Worm (Caenorhabditis elegans): ENCODE data around the gene F10G2.7.

- TF ChIP-seq eor-1 (tag; optimal IDR thresholded peaks at IDR 0.05): no peak
- TF ChIP-seq lin-39 (tag; optimal IDR thresholded peaks at IDR 0.05): no peak
- no peak for TF ChIP-seq mdl-1 (tag; optimal IDR thresholded peaks at IDR 0.05)
- TF ChIP-seq elt-3 (tag; optimal IDR thresholded peaks at IDR 0.05): no peak
- TF ChIP-seq nhr-12 (tag; optimal IDR thresholded peaks at IDR 0.05): no peak
- no peak for TF ChIP-seq nhr-77 (tag; optimal IDR thresholded peaks at IDR 0.05)
These were observed 16.2 kb downstream of the F10G2.7 start, which contains the start of gene lmd-4 for ce11 chrV:7320909-7321308.

All from whole organism, L3 larva.